Worm (Caenorhabditis elegans): Measurements from ENCODE around the gene C50F4.9.

DNA sequence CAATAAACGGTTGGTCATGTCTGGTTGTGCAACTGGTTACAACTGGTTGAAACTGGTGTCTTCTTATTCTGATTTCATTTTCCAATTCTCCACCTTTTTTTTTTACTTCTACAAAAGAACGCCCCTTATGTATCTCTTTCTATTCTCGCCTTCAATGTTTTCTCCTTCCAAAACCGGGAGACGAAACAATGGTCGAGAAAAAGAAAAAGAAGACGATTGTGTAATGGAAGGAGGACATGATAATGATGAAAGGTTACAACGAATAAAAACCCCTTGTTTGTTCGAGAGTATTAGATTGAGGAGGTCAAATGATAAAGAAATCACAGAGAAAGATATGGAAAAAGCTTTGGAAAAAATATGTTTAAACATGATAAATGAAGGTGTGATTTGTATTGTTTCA, 5.2 kb downstream of the C50F4.9 start, which contains the start of gene C50F4.8:
- TF ChIP-seq ztf-11 (tag; optimal IDR thresholded peaks at IDR 0.05): no peak
- TF ChIP-seq nhr-23 (tag; optimal IDR thresholded peaks at IDR 0.05): no peak
- no peak for TF ChIP-seq lsy-2 (tag; optimal IDR thresholded peaks at IDR 0.05)
- no peak for TF ChIP-seq ceh-82 (tag; optimal IDR thresholded peaks at IDR 0.05)
- TF ChIP-seq ama-1 (optimal IDR thresholded peaks at IDR 0.05): no peak
- TF ChIP-seq nhr-6 (tag; optimal IDR thresholded peaks at IDR 0.05): no peak

All from whole organism, L2 larva.